Worm (Caenorhabditis elegans): ENCODE data around the gene bath-37.

Gene bath-37

ce11 chrIV:12068590-12068989 lies at the start of gene bath-37:
bath-37 (plus strand) TSS chrIV:12068890.
- TF ChIP-seq nhr-77 (tag; optimal IDR thresholded peaks at IDR 0.05) (no peak), peb-1 (tag; optimal IDR thresholded peaks at IDR 0.05) (no peak), nhr-129 (tag; optimal IDR thresholded peaks at IDR 0.05) (no peak), unc-55 (GFP tag; optimal IDR thresholded peaks at IDR 0.05) (peak; percentile 23), nhr-25 (tag; optimal IDR thresholded peaks at IDR 0.05) (no peak)

DNA sequence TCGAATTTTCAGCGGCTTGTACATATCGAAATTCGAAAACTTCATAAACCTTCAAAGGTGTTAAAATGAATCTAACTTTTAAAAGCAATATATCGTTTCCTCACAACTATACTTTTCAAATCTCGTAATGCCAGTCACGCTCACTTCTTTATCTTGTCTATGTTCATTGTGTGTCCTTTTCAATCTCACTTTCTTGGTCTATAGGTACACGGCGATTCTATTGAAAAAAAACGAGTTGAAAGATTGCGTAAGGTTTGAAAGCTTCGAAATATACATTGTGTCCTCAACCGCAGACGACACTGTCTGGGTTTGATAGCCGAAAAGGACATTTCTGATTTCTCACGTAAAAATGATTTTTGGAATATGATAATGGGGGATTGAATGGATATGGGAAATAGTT lies 49.8 kb upstream of the bath-37 start:
- TF ChIP-seq ceh-16 (tag; optimal IDR thresholded peaks at IDR 0.05) (no peak), gmeb-1 (tag; optimal IDR thresholded peaks at IDR 0.05) (no peak), nhr-23 (tag; optimal IDR thresholded peaks at IDR 0.05) (no peak), fos-1 (tag; optimal IDR thresholded peaks at IDR 0.05) (no peak), lsy-2 (tag; optimal IDR thresholded peaks at IDR 0.05) (no peak)

DNA sequence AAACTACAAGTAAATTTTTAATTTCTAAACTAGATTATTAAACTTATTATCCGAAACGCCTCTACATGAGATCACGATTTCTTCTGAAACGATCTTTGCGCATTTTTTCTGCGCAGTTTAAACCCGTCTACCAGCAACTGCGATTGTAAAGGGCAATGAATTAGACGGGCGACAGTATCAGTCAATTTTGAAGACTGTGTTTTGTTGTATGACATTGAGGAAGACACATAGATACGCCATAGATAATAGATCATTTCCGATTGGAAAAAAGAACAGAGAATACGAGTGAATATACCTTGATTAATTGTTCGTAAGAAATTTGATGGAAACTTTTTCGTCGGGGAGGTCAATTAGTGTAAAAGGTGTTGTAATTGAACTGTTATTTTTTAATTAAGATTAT lies 47.3 kb upstream of the bath-37 start:
- TF ChIP-seq ama-1 (optimal IDR thresholded peaks at IDR 0.05) = no peak
- peak; percentile 71 for TF ChIP-seq ceh-16 (tag; optimal IDR thresholded peaks at IDR 0.05)
- peak; percentile 58 for TF ChIP-seq blmp-1 (tag; optimal IDR thresholded peaks at IDR 0.05; ENCODE audit: insufficient read depth)
- peak; percentile 57 for TF ChIP-seq nhr-129 (tag; optimal IDR thresholded peaks at IDR 0.05)
- peak; percentile 65 for TF ChIP-seq sma-9 (GFP tag; optimal IDR thresholded peaks at IDR 0.05)
- TF ChIP-seq sma-9 (tag; optimal IDR thresholded peaks at IDR 0.05) = no peak
- peak; percentile 80 for TF ChIP-seq nhr-25 (tag; optimal IDR thresholded peaks at IDR 0.05)
- TF ChIP-seq nhr-21 (tag; optimal IDR thresholded peaks at IDR 0.05) = peak; percentile 68
- TF ChIP-seq fos-1 (tag; optimal IDR thresholded peaks at IDR 0.05) = peak; percentile 12
- no peak for TF ChIP-seq R02D3.7 (tag; optimal IDR thresholded peaks at IDR 0.05)
- TF ChIP-seq nhr-77 (tag; optimal IDR thresholded peaks at IDR 0.05) = no peak

DNA sequence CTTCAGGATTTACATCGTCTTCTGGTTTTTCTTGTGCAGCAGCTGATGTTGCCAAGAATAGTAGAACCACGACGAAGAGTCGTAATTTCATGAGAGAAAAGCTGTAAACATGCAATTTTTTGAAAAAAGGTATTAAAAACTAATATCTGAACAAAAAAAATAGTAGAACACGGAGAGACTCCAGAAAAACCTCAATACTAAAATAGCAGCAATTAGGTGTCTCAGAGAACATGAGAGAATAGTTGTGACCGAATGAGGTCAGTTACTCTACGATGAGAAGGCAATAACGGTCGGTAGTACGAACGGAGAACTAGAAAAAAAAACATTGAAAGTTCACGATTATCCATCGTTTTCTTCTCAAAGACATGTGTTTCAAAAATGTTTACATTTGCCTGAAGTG lies 39.6 kb upstream of the bath-37 start, which contains the start of gene tgn-38:
Gene tgn-38 (minus strand): TSS at position 101 of the 400 bp plus-strand sequence.
- TF ChIP-seq crh-2 (tag; optimal IDR thresholded peaks at IDR 0.05) = no peak
- no peak for TF ChIP-seq peb-1 (tag; optimal IDR thresholded peaks at IDR 0.05)
- peak; percentile 22 for TF ChIP-seq nhr-129 (tag; optimal IDR thresholded peaks at IDR 0.05)
- no peak for TF ChIP-seq zag-1 (tag; optimal IDR thresholded peaks at IDR 0.05)

- TF ChIP-seq sem-4 (tag; optimal IDR thresholded peaks at IDR 0.05) (no peak), egl-27 (tag; optimal IDR thresholded peaks at IDR 0.05) (no peak), F13H6.1 (tag; optimal IDR thresholded peaks at IDR 0.05) (peak; percentile 30), nhr-25 (tag; optimal IDR thresholded peaks at IDR 0.05) (peak; percentile 9), nhr-10 (tag; optimal IDR thresholded peaks at IDR 0.05) (no peak), ZK546.5 (tag; optimal IDR thresholded peaks at IDR 0.05) (no peak), Y55F3AM.14 (GFP tag; optimal IDR thresholded peaks at IDR 0.05) (no peak), nhr-129 (tag; optimal IDR thresholded peaks at IDR 0.05) (peak; percentile 63), mab-5 (tag; optimal IDR thresholded peaks at IDR 0.05) (no peak), alr-1 (tag; optimal IDR thresholded peaks at IDR 0.05) (no peak), ztf-11 (tag; optimal IDR thresholded peaks at IDR 0.05) (no peak), snpc-4 (tag; optimal IDR thresholded peaks at IDR 0.05) (no peak), lin-39 (tag; optimal IDR thresholded peaks at IDR 0.05) (no peak), unc-62 (GFP tag; optimal IDR thresholded peaks at IDR 0.05) (no peak), nhr-77 (tag; optimal IDR thresholded peaks at IDR 0.05) (no peak), unc-39 (tag; optimal IDR thresholded peaks at IDR 0.05) (no peak), nhr-11 (tag; optimal IDR thresholded peaks at IDR 0.05) (no peak), R02D3.7 (tag; optimal IDR thresholded peaks at IDR 0.05) (no peak), nhr-23 (tag; optimal IDR thresholded peaks at IDR 0.05) (no peak), sma-3 (GFP tag; optimal IDR thresholded peaks at IDR 0.05) (no peak), fos-1 (tag; optimal IDR thresholded peaks at IDR 0.05) (peak; percentile 9), nhr-6 (tag; optimal IDR thresholded peaks at IDR 0.05) (no peak), dmd-4 (tag; optimal IDR thresholded peaks at IDR 0.05) (no peak), peb-1 (tag; optimal IDR thresholded peaks at IDR 0.05) (no peak), lin-13 (GFP tag; optimal IDR thresholded peaks at IDR 0.05) (peak; percentile 31), aly-2 (tag; optimal IDR thresholded peaks at IDR 0.05) (no peak), crh-2 (tag; optimal IDR thresholded peaks at IDR 0.05) (no peak), ceh-82 (tag; optimal IDR thresholded peaks at IDR 0.05) (no peak), nhr-237 (tag; optimal IDR thresholded peaks at IDR 0.05) (no peak), elt-3 (tag; optimal IDR thresholded peaks at IDR 0.05) (no peak), nhr-12 (tag; optimal IDR thresholded peaks at IDR 0.05) (no peak), sma-9 (GFP tag; optimal IDR thresholded peaks at IDR 0.05) (peak; percentile 5), sma-9 (tag; optimal IDR thresholded peaks at IDR 0.05) (no peak), mdl-1 (tag; optimal IDR thresholded peaks at IDR 0.05) (no peak), gmeb-1 (tag; optimal IDR thresholded peaks at IDR 0.05) (peak; percentile 25), ama-1 (optimal IDR thresholded peaks at IDR 0.05) (no peak), lsy-2 (tag; optimal IDR thresholded peaks at IDR 0.05) (peak; percentile 18 to 80), zag-1 (tag; optimal IDR thresholded peaks at IDR 0.05) (no peak), ztf-1 (GFP tag; conservative IDR thresholded peaks at IDR 0.05) (no peak), elt-1 (tag; optimal IDR thresholded peaks at IDR 0.05) (no peak), unc-55 (GFP tag; optimal IDR thresholded peaks at IDR 0.05) (peak; percentile 77)
Measured at ce11 chrIV:12029722-12030182, 38.9 kb upstream of the bath-37 start, which contains the start of gene T12G3.11. T12G3.11 (minus strand) TSS chrIV:12029772.
